Worm (Caenorhabditis elegans) whole organism, early embryonic: ENCODE data around the gene cwp-5.

Experiments
- ceh-36 ChIP-seq: sonication (generic microtip); optimal IDR thresholded peaks from 2 replicates; lab custom pipeline; 2016; ENCODE audit warnings: missing genetic modification characterization, inconsistent platforms, missing compliant biosample characterization
- sea-1 ChIP-seq: fragments of 200-800 bp; sonication (Bioruptor generic); conservative IDR thresholded peaks from 2 replicates; pipeline ENCODE4 v1.3.6; 2022; ENCODE audit warnings: missing genetic modification characterization, missing compliant biosample characterization

DNA sequence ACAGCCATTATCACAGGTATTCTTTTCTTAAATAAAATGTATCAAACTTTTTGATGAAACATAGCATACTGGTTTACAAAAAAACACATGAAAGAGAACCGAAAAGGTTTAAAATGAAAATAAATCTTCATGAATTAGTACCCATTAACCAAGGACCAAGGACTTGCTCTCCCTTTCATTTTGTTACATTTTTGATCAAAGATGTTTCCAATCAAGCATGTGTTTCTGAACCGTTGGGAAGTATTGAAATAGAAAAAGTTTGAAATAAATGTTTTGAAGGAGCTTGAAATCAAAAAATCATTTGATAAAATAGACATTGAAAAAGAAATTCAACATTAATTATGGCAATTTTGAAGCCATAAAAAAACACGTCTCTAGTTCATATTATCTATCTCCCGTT lies 22.8 kb upstream of the cwp-5 start:
- TF ChIP-seq sea-1 (GFP tag; lab: Robert Waterston, UW) (no peak), ceh-36 (no peak)
